Fruit fly (Drosophila melanogaster): ENCODE measurements around the gene CG7054.
A peak's percentile ranks its signal among the peaks of the same experiment; 100 is the strongest.

The CG7054 gene

DNA sequence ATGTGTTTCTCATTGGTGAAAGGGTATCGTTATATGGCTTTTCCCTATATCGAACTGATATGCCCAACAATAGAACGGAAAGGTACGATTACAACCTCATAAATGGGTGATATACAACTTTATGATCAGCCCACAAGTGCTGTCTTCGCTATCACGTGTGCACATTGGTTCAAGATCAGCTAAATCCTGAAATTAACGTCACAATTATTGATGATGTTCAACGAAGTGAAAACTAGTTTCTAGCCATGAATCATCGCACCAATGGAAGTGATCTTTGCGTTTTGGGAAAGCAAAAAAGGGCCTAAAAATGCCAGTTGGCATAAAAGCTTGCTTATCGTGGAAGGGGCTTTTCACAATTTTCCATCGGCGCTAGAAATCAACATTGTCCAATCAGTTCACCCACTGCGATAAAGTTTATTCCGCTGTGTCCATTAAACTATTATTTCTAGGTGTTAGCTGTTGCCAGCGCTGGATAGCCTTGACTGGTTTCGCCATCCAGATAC, at the start of gene CG7054:
CG7054 (plus strand) TSS at position 375 of the 503 bp plus-strand sequence.
- TF ChIP-seq CG8478 (optimal IDR thresholded peaks at IDR 0.05) (no peak), CTCF (optimal IDR thresholded peaks at IDR 0.05) (no peak)

dm6 chr3R:22420911-22421310, 43.9 kb upstream of the CG7054 start, which contains the start of the genes Nop56 and mats:
Gene Nop56, minus strand, starts transcription at chr3R:22421068.
Gene mats, plus strand, starts transcription at chr3R:22421161.
- TF ChIP-seq CG8478 (optimal IDR thresholded peaks at IDR 0.05) (no peak), CTCF (optimal IDR thresholded peaks at IDR 0.05) (peak in 1 of 2 experiments; percentile 24)

- TF ChIP-seq CTCF (optimal IDR thresholded peaks at IDR 0.05) (no peak), CG8478 (optimal IDR thresholded peaks at IDR 0.05) (no peak)
Observed at dm6 chr3R:22421618-22422017, 43.2 kb upstream of the CG7054 start.

dm6 chr3R:22423996-22424395, 40.8 kb upstream of the CG7054 start:
- TF ChIP-seq CG8478 (optimal IDR thresholded peaks at IDR 0.05) = no peak
- no peak for TF ChIP-seq CTCF (optimal IDR thresholded peaks at IDR 0.05)

- TF ChIP-seq CG8478 (optimal IDR thresholded peaks at IDR 0.05) (no peak), CTCF (optimal IDR thresholded peaks at IDR 0.05) (no peak)
Observed at dm6 chr3R:22424602-22425190, 40.1 kb upstream of the CG7054 start, which contains the start of gene pinta. Gene pinta, minus strand, starts transcription at chr3R:22424929.

DNA sequence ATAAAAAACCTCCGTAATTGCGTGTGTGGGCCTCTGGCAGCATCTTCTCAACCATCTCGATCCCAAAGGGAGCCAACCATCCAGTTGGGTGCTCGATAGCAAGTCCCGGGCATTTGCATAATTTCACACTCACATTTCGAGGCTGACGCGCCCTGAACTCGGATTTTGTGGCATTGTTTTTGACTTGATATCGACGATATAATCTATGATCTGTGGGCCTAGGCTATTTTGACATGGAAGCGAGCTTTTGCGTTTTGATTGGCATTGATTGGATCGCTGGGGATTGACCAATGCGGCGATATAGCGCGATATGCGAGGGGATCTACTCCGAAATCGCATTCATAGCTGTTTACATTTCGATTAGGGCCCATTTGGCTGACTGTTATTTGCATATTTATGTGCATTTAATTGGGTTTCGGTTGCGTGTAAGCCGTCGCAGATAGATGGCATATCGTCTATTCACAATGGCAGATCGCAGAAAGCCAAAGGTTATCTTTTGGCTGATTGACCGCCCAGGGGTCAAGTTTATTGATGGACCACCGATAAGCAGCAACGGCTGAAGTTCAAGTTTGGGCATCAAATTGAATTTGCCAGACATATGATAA, 32.5 kb upstream of the CG7054 start:
- TF ChIP-seq CTCF (optimal IDR thresholded peaks at IDR 0.05) (no peak), CG8478 (optimal IDR thresholded peaks at IDR 0.05) (no peak)

dm6 chr3R:22436050-22436449, 28.7 kb upstream of the CG7054 start, which contains the start of gene CG13847:
Gene CG13847, minus strand, starts transcription at chr3R:22436150.
- TF ChIP-seq CTCF (optimal IDR thresholded peaks at IDR 0.05) = no peak

dm6 chr3R:22438301-22438700, 26.5 kb upstream of the CG7054 start:
- no peak for TF ChIP-seq CTCF (optimal IDR thresholded peaks at IDR 0.05)
- TF ChIP-seq CG8478 (optimal IDR thresholded peaks at IDR 0.05) = no peak

DNA sequence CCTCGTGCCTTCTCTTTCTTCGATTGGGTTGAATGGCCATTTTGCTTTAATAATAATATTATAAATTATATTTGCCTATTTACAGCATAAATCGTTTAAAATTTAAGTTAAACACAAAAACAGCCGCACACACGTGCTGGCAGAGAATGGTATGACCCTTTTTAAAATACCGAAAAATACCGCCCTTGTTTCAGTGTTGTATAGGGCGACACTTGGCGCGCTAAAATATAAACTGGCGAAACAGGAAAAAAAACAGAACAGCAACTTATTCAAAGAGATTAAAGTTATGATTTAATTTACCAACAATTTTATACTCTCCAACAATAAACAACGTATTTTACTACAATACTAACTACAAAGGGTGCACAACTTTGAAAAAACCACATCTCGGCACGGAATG, 18.3 kb upstream of the CG7054 start, which contains the start of gene CG12499:
CG12499 (minus strand) TSS at position 95 of the 400 bp plus-strand sequence.
- no peak for TF ChIP-seq CG8478 (optimal IDR thresholded peaks at IDR 0.05)

DNA sequence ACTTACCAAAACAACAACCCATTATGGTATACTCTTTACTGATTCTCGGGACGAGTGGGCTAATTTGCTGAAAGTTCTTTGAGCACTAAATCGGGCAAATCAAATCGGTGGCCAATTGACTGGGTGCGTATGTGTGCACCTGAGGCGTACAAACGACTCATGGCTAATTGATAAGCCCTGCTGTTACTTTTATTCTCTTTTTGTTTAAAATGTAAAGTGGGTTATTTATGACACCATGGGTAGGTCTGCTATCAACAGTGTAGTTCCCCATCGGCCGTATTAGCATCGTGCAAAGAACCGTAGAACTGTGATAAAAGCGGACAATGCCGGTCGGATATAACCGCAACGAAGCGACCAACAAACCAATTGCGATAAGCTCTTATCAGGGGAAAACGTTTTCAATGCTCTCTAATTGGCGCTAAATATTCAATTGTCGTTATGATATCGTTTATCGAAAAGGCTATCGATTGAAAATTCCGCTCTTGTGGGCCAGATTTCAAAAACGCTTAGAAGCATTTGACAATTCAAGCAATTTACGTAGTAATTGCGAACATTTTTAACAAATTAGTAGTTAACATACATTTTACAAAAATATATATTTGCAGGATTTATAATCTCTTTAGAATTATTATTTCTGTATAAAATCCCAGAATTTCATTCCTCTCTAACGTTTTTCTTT, 17.5 kb upstream of the CG7054 start, which contains the start of gene CG34288:
CG34288 (minus strand) TSS at position 69 of the 679 bp plus-strand sequence.
- TF ChIP-seq CG8478 (optimal IDR thresholded peaks at IDR 0.05) (no peak), CTCF (optimal IDR thresholded peaks at IDR 0.05) (no peak)

- TF ChIP-seq CG8478 (optimal IDR thresholded peaks at IDR 0.05) = no peak
- no peak for TF ChIP-seq CTCF (optimal IDR thresholded peaks at IDR 0.05)
Observed at dm6 chr3R:22447874-22448254, 16.9 kb upstream of the CG7054 start, which contains the start of gene CG34376. Gene CG34376, plus strand, starts transcription at chr3R:22448099.

DNA sequence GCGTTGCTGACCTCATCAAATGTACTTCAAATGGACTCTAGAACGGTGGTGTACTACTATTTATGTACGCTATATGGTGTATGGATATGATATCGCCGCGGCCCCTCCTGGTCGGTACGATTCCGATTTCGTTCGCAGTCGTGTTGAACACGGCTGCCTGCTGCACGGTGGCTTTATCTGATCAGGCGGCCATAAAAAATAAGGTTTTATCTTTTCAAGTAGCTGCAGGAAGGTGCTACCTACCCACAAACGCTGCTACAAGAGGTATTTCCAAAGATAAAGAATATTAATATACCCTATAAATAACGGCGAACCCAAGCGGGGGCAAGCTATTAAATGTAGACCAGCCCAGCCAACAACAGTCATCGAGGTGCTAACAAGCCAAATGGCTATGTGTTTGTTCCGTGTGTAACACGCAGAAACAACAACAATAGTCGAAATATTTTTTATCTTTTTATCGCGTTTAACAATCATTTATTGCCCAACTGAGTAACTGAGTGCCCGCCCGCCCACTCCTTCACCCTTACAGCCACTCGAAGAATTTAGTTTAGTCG, 14.8 kb upstream of the CG7054 start:
- TF ChIP-seq CG8478 (optimal IDR thresholded peaks at IDR 0.05) (no peak), CTCF (optimal IDR thresholded peaks at IDR 0.05) (no peak)

DNA sequence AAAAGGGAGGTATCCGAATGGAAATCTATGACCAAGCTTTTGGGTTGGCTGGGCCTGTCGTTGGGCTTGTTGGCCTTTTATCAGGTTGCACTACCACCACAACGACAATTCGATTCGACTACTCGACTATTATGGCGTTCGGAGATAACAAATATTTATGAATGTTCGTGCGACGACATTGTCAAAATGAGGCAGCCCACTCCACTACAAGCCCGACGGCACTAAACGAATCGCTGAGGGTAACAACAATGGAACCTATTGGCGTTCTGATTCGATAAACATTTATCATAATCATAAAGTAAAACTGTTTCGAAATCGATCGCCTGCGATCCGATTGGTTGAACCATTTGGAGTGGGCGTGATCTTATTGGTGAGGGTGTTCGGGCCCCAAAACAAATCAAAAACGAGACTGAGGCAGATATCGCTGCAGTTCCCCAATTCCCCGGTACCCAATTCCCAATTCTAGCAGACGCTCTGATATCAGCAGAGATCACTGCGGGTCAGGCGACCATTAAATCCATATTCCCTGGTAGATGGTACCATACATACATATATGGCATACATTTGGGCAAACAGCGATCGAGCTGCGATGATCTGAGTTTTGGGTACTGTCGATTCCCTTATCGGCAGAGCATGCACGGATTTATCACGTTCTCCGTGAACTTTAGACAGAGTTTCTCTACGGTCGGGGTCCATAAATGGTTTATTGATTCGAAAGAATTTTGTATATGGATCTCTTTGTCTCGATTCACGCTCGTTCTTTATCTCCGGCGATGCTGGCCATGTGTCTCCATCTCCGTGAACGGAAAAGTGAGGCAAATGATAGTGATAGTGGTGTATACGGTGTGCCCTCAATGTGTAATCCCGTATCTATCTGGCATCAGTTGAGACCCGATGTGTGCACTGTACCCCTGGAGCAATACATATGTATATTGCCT, 10.1 kb upstream of the CG7054 start:
- TF ChIP-seq CTCF (optimal IDR thresholded peaks at IDR 0.05) = no peak
- TF ChIP-seq CG8478 (optimal IDR thresholded peaks at IDR 0.05) = no peak

DNA sequence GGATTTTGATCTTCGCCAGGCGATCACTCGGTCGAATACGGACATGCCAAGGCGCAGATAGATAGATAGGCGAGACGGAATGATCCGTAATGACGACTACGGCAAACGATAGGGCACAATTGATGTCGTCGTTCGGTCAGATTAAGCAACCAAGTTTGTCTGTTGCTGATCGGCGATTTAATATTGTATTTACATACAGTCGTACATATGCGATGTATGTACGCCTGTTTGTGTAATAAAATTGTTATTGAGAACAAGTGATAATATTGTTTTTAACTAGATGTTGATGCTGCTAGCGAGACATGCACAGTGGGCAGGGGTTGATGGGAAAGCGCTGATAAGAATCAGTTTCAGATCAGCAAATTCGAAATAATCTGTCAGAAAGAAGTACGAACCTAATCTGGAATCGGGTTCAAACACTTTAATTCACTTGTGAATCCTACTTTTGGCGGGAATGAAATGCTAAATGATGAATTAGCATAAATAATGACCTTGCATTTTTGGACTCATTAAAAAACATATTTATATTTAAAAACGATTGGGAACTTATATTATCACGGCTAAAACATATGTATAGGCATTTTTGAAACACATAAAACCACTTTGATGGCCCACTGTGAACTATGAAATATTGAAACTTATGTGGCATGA, 9.3 kb upstream of the CG7054 start:
- no peak for TF ChIP-seq CG8478 (optimal IDR thresholded peaks at IDR 0.05)
